Fruit fly (Drosophila melanogaster): ENCODE measurements around the gene CG5281.

Gene CG5281

dm6 chr3R:11392805-11393204 is 42.8 kb upstream of the CG5281 start (continued):
- 0 out of 2 replicates have a peak, but pooled peaks have one; percentile 19 for TF ChIP-seq Gsc (GFP tag; IDR thresholded peaks at IDR 0.05)
- TF ChIP-seq Ets65A (GFP tag), result peak; percentile 96
- TF ChIP-seq CG5245 (GFP tag; optimal IDR thresholded peaks at IDR 0.05), result peak; percentile 47
- peak; percentile 65; the same call in 2 of the 3 replicates for TF ChIP-seq Optix (GFP tag; IDR thresholded peaks at IDR 0.05)
- peak; percentile 86 for TF ChIP-seq onecut (GFP tag; IDR thresholded peaks at IDR 0.05)
- TF ChIP-seq wek (GFP tag; optimal IDR thresholded peaks at IDR 0.05), result peak; percentile 84
- TF ChIP-seq sim (GFP tag; IDR thresholded peaks at IDR 0.05), result peak; percentile 68; the same call in 1 of the 2 replicates
- no peak for TF ChIP-seq cg (GFP tag; optimal IDR thresholded peaks at IDR 0.05)
- TF ChIP-seq kah (GFP tag; optimal IDR thresholded peaks at IDR 0.05), result peak; percentile 49
- peak; percentile 50 for TF ChIP-seq CG10267 (tag; optimal IDR thresholded peaks at IDR 0.05)
- peak; percentile 27; the same call in 1 of the 2 replicates for TF ChIP-seq Ada2b (GFP tag; IDR thresholded peaks at IDR 0.05)
- TF ChIP-seq z (GFP tag; IDR thresholded peaks at IDR 0.05), result 0 out of 3 replicates have a peak, but pooled peaks have one; percentile 55
- peak; percentile 71 for TF ChIP-seq ATbp (GFP tag; optimal IDR thresholded peaks at IDR 0.05)
- TF ChIP-seq CG12769 (tag; optimal IDR thresholded peaks at IDR 0.05), result no peak
- TF ChIP-seq CG15514 (GFP tag; optimal IDR thresholded peaks at IDR 0.05), result peak; percentile 51
- no peak for TF ChIP-seq CG15269 (tag; optimal IDR thresholded peaks at IDR 0.05)
- TF ChIP-seq Rx (GFP tag; IDR thresholded peaks at IDR 0.05), result peak; percentile 74
- TF ChIP-seq ac (GFP tag; optimal IDR thresholded peaks at IDR 0.05), result peak; percentile 94
- no peak; the same call in 1 of the 2 replicates for TF ChIP-seq CG17612 (GFP tag; IDR thresholded peaks at IDR 0.05)
- TF ChIP-seq Camta (GFP tag; optimal IDR thresholded peaks at IDR 0.05), result peak; percentile 59
- TF ChIP-seq CG11093 (GFP tag; IDR thresholded peaks at IDR 0.05), result no peak
- peak; percentile 78 for TF ChIP-seq CG2875 (GFP tag; optimal IDR thresholded peaks at IDR 0.05)
- TF ChIP-seq CG3838 (GFP tag; optimal IDR thresholded peaks at IDR 0.05), result no peak
- TF ChIP-seq CG4707 (GFP tag; optimal IDR thresholded peaks at IDR 0.05), result peak; percentile 67
- TF ChIP-seq C15 (GFP tag; IDR thresholded peaks at IDR 0.05), result 0 out of 3 replicates have a peak, but pooled peaks have one; percentile 53
- TF ChIP-seq CG12391 (tag; optimal IDR thresholded peaks at IDR 0.05), result peak; percentile 51
- TF ChIP-seq CG2202 (tag; optimal IDR thresholded peaks at IDR 0.05), result peak; percentile 76
- 0 out of 3 replicates have a peak, but pooled peaks have one; percentile 31 for TF ChIP-seq CG7357 (GFP tag; IDR thresholded peaks at IDR 0.05)
- TF ChIP-seq CG7271 (tag; optimal IDR thresholded peaks at IDR 0.05), result peak; percentile 98
- peak; percentile 16 for TF ChIP-seq CG1602 (GFP tag; optimal IDR thresholded peaks at IDR 0.05)
- TF ChIP-seq Stat92E (GFP tag; optimal IDR thresholded peaks at IDR 0.05), result no peak
- TF ChIP-seq CG32532 (GFP tag; IDR thresholded peaks at IDR 0.05), result no peak
- peak; percentile 83 for TF ChIP-seq dmrt11E (tag; optimal IDR thresholded peaks at IDR 0.05)
- TF ChIP-seq CG2712 (tag; optimal IDR thresholded peaks at IDR 0.05), result no peak
- no peak for TF ChIP-seq CG10147 (GFP tag; optimal IDR thresholded peaks at IDR 0.05)
- no peak for TF ChIP-seq hbn (GFP tag; IDR thresholded peaks at IDR 0.05; ENCODE audit: partially characterized antibody)
- peak; percentile 48 for TF ChIP-seq gem (tag; optimal IDR thresholded peaks at IDR 0.05)
- peak; percentile 59 for TF ChIP-seq odd (GFP tag; optimal IDR thresholded peaks at IDR 0.05)
- peak; percentile 36; the same call in 1 of the 2 replicates for TF ChIP-seq lmd (GFP tag; IDR thresholded peaks at IDR 0.05)
- TF ChIP-seq sens-2 (GFP tag; IDR thresholded peaks at IDR 0.05), result peak; percentile 83
- peak; percentile 57 for TF ChIP-seq CG6654 (GFP tag; optimal IDR thresholded peaks at IDR 0.05)
- peak; percentile 41; the same call in 1 of the 2 replicates for TF ChIP-seq CG6272 (GFP tag; IDR thresholded peaks at IDR 0.05)
- TF ChIP-seq CG10209 (GFP tag; optimal IDR thresholded peaks at IDR 0.05), result peak; percentile 72
- peak; percentile 98 for TF ChIP-seq HLHmδ (GFP tag; optimal IDR thresholded peaks at IDR 0.05)
- TF ChIP-seq caup (GFP tag; optimal IDR thresholded peaks at IDR 0.05; ENCODE audit: severe bottlenecking), result peak; percentile 82
- TF ChIP-seq B-H2 (GFP tag; optimal IDR thresholded peaks at IDR 0.05), result no peak
- peak; percentile 71 for TF ChIP-seq pb (GFP tag; optimal IDR thresholded peaks at IDR 0.05)
- peak; percentile 49; the same call in 1 of the 3 replicates for TF ChIP-seq croc (GFP tag; conservative IDR thresholded peaks at IDR 0.05)
- TF ChIP-seq CoRest (tag; optimal IDR thresholded peaks at IDR 0.05), result peak; percentile 63

All from whole organism, embryonic.